Fruit fly (Drosophila melanogaster) whole organism, embryonic: ENCODE measurements around the gene slpr.

Experiments used
- Aef1 ChIP-seq: fragments of 200-800 bp; sonication (Bioruptor generic); IDR thresholded peaks from 3 replicates; pipeline ENCODE4 v1.3.6; 2022; ENCODE audit warnings: missing biosample characterization, missing genetic modification characterization
- CG10321 ChIP-seq: fragments of 200-800 bp; sonication (Bioruptor generic); IDR thresholded peaks from 2 replicates; pipeline ENCODE4 v1.3.6; 2022; ENCODE audit warnings: missing biosample characterization, missing genetic modification characterization
- CG10462 ChIP-seq: fragments of 200-800 bp; sonication (Bioruptor generic); optimal IDR thresholded peaks from 2 replicates; lab custom pipeline; 2016; ENCODE audit warnings: missing biosample characterization, missing genetic modification characterization
- CG10543 ChIP-seq: fragments of 200-800 bp; sonication (Bioruptor generic); optimal IDR thresholded peaks from 3 replicates; lab custom pipeline; 2017; ENCODE audit warnings: missing biosample characterization, mild to moderate bottlenecking, missing genetic modification characterization, moderate library complexity
- CG12104 ChIP-seq: fragments of 200-800 bp; sonication (Bioruptor generic); optimal IDR thresholded peaks from 3 replicates; lab custom pipeline; 2016; ENCODE audit warnings: missing biosample characterization, missing genetic modification characterization
- CG12299 ChIP-seq: fragments of 200-800 bp; sonication (Bioruptor generic); optimal IDR thresholded peaks from 2 replicates; lab custom pipeline; 2018; ENCODE audit warnings: missing biosample characterization, mild to moderate bottlenecking, missing genetic modification characterization
- CG12769 ChIP-seq: fragments of 200-800 bp; sonication (Bioruptor generic); optimal IDR thresholded peaks from 2 replicates; lab custom pipeline; 2019; ENCODE audit warnings: missing biosample characterization, mild to moderate bottlenecking, missing genetic modification characterization, moderate library complexity
- CG13775 ChIP-seq: fragments of 200-800 bp; sonication (Bioruptor generic); optimal IDR thresholded peaks from 3 replicates; lab custom pipeline; 2017; ENCODE audit warnings: missing biosample characterization, mild to moderate bottlenecking, missing genetic modification characterization
- CG18619 ChIP-seq: fragments of 200-800 bp; sonication (Bioruptor generic); optimal IDR thresholded peaks from 3 replicates; lab custom pipeline; 2017; ENCODE audit warnings: missing biosample characterization, mild to moderate bottlenecking, missing genetic modification characterization
- CG2678 ChIP-seq: fragments of 200-800 bp; sonication (Bioruptor generic); optimal IDR thresholded peaks from 3 replicates; lab custom pipeline; 2019; ENCODE audit warnings: missing biosample characterization, mild to moderate bottlenecking, missing genetic modification characterization, moderate library complexity
- CG2712 ChIP-seq: fragments of 200-800 bp; optimal IDR thresholded peaks from 3 replicates; lab custom pipeline; 2019; ENCODE audit warnings: missing biosample characterization, mild to moderate bottlenecking, missing genetic modification characterization, moderate library complexity
- CG4328 ChIP-seq: fragments of 200-800 bp; sonication (Bioruptor generic); optimal IDR thresholded peaks from 3 replicates; lab custom pipeline; 2017; ENCODE audit warnings: missing biosample characterization, missing genetic modification reagents, missing genetic modification characterization
- CG6272 ChIP-seq: fragments of 200-800 bp; sonication (Bioruptor generic); IDR thresholded peaks from 2 replicates; pipeline ENCODE4 v1.3.6; 2022; ENCODE audit warnings: missing biosample characterization, missing genetic modification characterization
- CG6683 ChIP-seq: fragments of 200-800 bp; sonication (Bioruptor generic); optimal IDR thresholded peaks from 2 replicates; lab custom pipeline; 2017; ENCODE audit warnings: missing biosample characterization, mild to moderate bottlenecking, missing genetic modification characterization, missing genetic modification reagents
- CG7372 ChIP-seq: fragments of 200-800 bp; sonication (Bioruptor generic); IDR thresholded peaks from 2 replicates; pipeline ENCODE4 v1.3.6; 2022; ENCODE audit warnings: missing biosample characterization, missing genetic modification characterization
- CG7556 ChIP-seq: fragments of 200-800 bp; sonication (Bioruptor generic); optimal IDR thresholded peaks from 2 replicates; lab custom pipeline; 2017; ENCODE audit warnings: missing biosample characterization, mild to moderate bottlenecking, missing genetic modification characterization
- CG8290 ChIP-seq, 3 experiments: fragments of 200-800 bp; sonication (Bioruptor generic); optimal IDR thresholded peaks; 2 replicates each; lab custom pipeline; 2016 to 2019; ENCODE audit warnings: missing biosample characterization in 3 of 3, missing genetic modification characterization in 3 of 3, mild to moderate bottlenecking in 2 of 3, moderate library complexity in 1 of 3
- D19A ChIP-seq: fragments of 200-800 bp; optimal IDR thresholded peaks from 3 replicates; lab custom pipeline; 2019; ENCODE audit warnings: missing biosample characterization, mild to moderate bottlenecking, missing genetic modification characterization, moderate library complexity
- Deaf1 ChIP-seq: fragments of 200-800 bp; optimal IDR thresholded peaks from 3 replicates; lab custom pipeline; 2019; ENCODE audit warnings: missing biosample characterization, mild to moderate bottlenecking, missing genetic modification characterization, moderate library complexity
- HLH54F ChIP-seq: fragments of 200-800 bp; sonication (Bioruptor generic); optimal IDR thresholded peaks from 3 replicates; lab custom pipeline; 2016; ENCODE audit warnings: missing biosample characterization, missing genetic modification characterization
- Hand ChIP-seq: fragments of 200-800 bp; sonication (Bioruptor generic); optimal IDR thresholded peaks from 2 replicates; lab custom pipeline; 2017; ENCODE audit warnings: mild to moderate bottlenecking, missing biosample characterization, missing genetic modification reagents, missing genetic modification characterization
- Kr ChIP-seq: fragments of 200-800 bp; sonication (Bioruptor generic); optimal IDR thresholded peaks from 2 replicates; lab custom pipeline; 2017; ENCODE audit warnings: missing biosample characterization, mild to moderate bottlenecking, missing genetic modification characterization
- Med ChIP-seq: fragments of 200-800 bp; sonication (Bioruptor generic); peaks from one replicate; lab custom pipeline; 2016; ENCODE audit warnings: missing biosample characterization, missing genetic modification characterization, mild to moderate bottlenecking, inconsistent platforms, moderate library complexity
- Meics ChIP-seq: fragments of 200-800 bp; sonication (Bioruptor generic); optimal IDR thresholded peaks from 2 replicates; lab custom pipeline; 2017; ENCODE audit warnings: missing biosample characterization, mild to moderate bottlenecking, missing genetic modification characterization
- NC2α ChIP-seq: fragments of 200-800 bp; sonication (Bioruptor generic); optimal IDR thresholded peaks from 2 replicates; lab custom pipeline; 2016; ENCODE audit warnings: missing biosample characterization, missing genetic modification characterization
- Oaz ChIP-seq: fragments of 200-800 bp; sonication (Bioruptor generic); IDR thresholded peaks from 2 replicates; pipeline ENCODE4 v1.3.6; 2022; ENCODE audit warnings: missing biosample characterization, missing genetic modification characterization
- Pdp1 ChIP-seq, 2 experiments: fragments of 200-800 bp; sonication (Bioruptor generic); optimal IDR thresholded peaks; 3 replicates each; lab custom pipeline; 2016; ENCODE audit warnings: missing biosample characterization in 2 of 2, missing genetic modification characterization in 2 of 2, mild to moderate bottlenecking in 1 of 2, moderate library complexity in 1 of 2
- Xbp1 ChIP-seq: fragments of 200-800 bp; sonication (Bioruptor generic); optimal IDR thresholded peaks from 3 replicates; lab custom pipeline; 2016; ENCODE audit warnings: missing biosample characterization, mild to moderate bottlenecking, missing genetic modification characterization
- abd-A ChIP-seq: fragments of 200-800 bp; sonication (Bioruptor generic); optimal IDR thresholded peaks from 3 replicates; lab custom pipeline; 2019; ENCODE audit warnings: missing biosample characterization, mild to moderate bottlenecking, missing genetic modification characterization, moderate library complexity
- ato ChIP-seq: fragments of 200-800 bp; sonication (Bioruptor generic); IDR thresholded peaks from 2 replicates; pipeline ENCODE4 v1.3.6; 2022; ENCODE audit warnings: missing biosample characterization, missing genetic modification characterization; ENCODE audit not compliant: partially characterized antibody
- crc ChIP-seq: fragments of 200-800 bp; sonication (Bioruptor generic); optimal IDR thresholded peaks from 2 replicates; lab custom pipeline; 2016; ENCODE audit warnings: missing biosample characterization, missing genetic modification characterization
- cwo ChIP-seq: fragments of 200-800 bp; sonication (Bioruptor generic); optimal IDR thresholded peaks from 3 replicates; lab custom pipeline; 2017; ENCODE audit warnings: missing biosample characterization, missing genetic modification characterization, mild to moderate bottlenecking, moderate library complexity, missing genetic modification reagents
- dm ChIP-seq: fragments of 200-800 bp; sonication (Bioruptor generic); optimal IDR thresholded peaks from 3 replicates; lab custom pipeline; 2016; ENCODE audit warnings: missing biosample characterization, missing genetic modification characterization
- dysf ChIP-seq: fragments of 200-800 bp; sonication (Bioruptor generic); IDR thresholded peaks from 3 replicates; pipeline ENCODE4 v1.3.6; 2022; ENCODE audit warnings: missing biosample characterization, missing genetic modification characterization
- gem ChIP-seq: fragments of 200-800 bp; sonication (Bioruptor generic); optimal IDR thresholded peaks from 2 replicates; lab custom pipeline; 2019; ENCODE audit warnings: missing biosample characterization, mild to moderate bottlenecking, missing genetic modification characterization, moderate library complexity
- gfzf ChIP-seq: fragments of 200-800 bp; sonication (Bioruptor generic); optimal IDR thresholded peaks from 2 replicates; lab custom pipeline; 2016; ENCODE audit warnings: missing biosample characterization, mild to moderate bottlenecking, missing genetic modification characterization, moderate library complexity
- her ChIP-seq: fragments of 200-800 bp; sonication (Bioruptor generic); optimal IDR thresholded peaks from 2 replicates; lab custom pipeline; 2016; ENCODE audit warnings: missing biosample characterization, missing genetic modification characterization
- lab ChIP-seq: fragments of 200-800 bp; sonication (Bioruptor generic); optimal IDR thresholded peaks from 3 replicates; lab custom pipeline; 2017; ENCODE audit warnings: missing biosample characterization, missing genetic modification characterization, mild to moderate bottlenecking, moderate library complexity, missing genetic modification reagents
- nerfin-1 ChIP-seq: fragments of 200-800 bp; sonication (Bioruptor generic); optimal IDR thresholded peaks from 3 replicates; lab custom pipeline; 2019; ENCODE audit warnings: missing biosample characterization, mild to moderate bottlenecking, missing genetic modification characterization, moderate library complexity
- nom ChIP-seq: fragments of 200-800 bp; sonication (Bioruptor generic); optimal IDR thresholded peaks from 2 replicates; lab custom pipeline; 2017; ENCODE audit warnings: missing biosample characterization, missing genetic modification characterization, mild to moderate bottlenecking, moderate library complexity, missing genetic modification reagents
- org-1 ChIP-seq: fragments of 200-800 bp; sonication (Bioruptor generic); optimal IDR thresholded peaks from 2 replicates; lab custom pipeline; 2017; ENCODE audit warnings: missing biosample characterization, missing genetic modification characterization
- prd ChIP-seq, 3 experiments: fragments of >200 bp in 2 of 3; fragments of 200-800 bp in 1 of 3; sonication (Bioruptor generic) in 1 of 3; optimal IDR thresholded peaks in 2 of 3; IDR thresholded peaks in 1 of 3; 2 replicates in 2 of 3; 3 replicates in 1 of 3; pipeline versions ENCODE4 v1.3.6 to Lab custom; 2017 to 2022; ENCODE audit warnings: missing biosample characterization in 1 of 3, missing genetic modification characterization in 1 of 3
- row ChIP-seq: fragments of 200-800 bp; sonication (Bioruptor generic); IDR thresholded peaks from 3 replicates; pipeline ENCODE4 v1.3.6; 2022; ENCODE audit warnings: missing biosample characterization, missing genetic modification characterization
- seq ChIP-seq: fragments of 200-800 bp; sonication (Bioruptor generic); IDR thresholded peaks from 2 replicates; pipeline ENCODE4 v1.3.6; 2022; ENCODE audit warnings: missing biosample characterization, missing genetic modification characterization
- sna ChIP-seq: fragments of 200-800 bp; sonication (Bioruptor generic); IDR thresholded peaks from 2 replicates; pipeline ENCODE4 v1.3.6; 2022; ENCODE audit warnings: missing biosample characterization, missing genetic modification characterization; ENCODE audit not compliant: partially characterized antibody
- unpg ChIP-seq: fragments of 200-800 bp; sonication (Bioruptor generic); optimal IDR thresholded peaks from 3 replicates; lab custom pipeline; 2018; ENCODE audit warnings: missing biosample characterization, mild to moderate bottlenecking, missing genetic modification characterization, moderate library complexity
- vvl ChIP-seq: fragments of 200-800 bp; sonication (Bioruptor generic); IDR thresholded peaks from 2 replicates; pipeline ENCODE4 v1.3.6; 2022; ENCODE audit warnings: missing biosample characterization, missing genetic modification characterization

slpr gene

DNA sequence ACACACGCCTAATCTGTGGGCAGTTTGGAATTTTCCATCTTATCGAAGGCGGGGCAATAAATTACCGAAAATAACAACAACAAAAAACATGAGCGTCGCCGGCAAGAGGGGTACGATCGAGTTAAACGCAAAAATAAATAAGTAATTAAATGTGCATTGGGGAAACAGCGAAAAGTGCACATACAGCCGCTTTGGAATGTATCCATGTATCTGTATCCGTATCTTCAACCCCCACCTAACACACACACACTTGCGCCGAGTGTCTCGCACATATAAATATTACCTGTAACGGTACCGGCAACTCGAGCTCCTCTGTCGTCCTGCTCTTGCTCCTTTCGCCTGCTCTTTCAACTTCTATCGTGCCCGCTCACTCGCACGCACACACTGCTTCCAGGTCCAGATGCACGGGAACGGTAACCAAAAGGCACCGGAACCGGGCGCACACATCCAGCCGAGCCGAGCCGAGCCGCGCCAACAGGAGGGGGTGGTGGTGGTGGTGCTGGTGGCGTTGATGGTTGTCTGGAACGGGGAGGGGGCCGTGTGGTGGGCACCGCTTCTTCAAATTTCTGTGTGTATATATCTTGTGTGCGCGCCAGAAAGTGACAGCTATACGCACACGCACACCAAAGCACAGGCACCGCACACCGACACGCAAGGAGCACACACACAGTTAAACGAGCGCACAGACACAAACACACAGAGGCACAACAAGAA lies 35.5 kb downstream of the slpr start (continued):
- TF ChIP-seq CG18619 (GFP tag; lab: Kevin White, UChicago) (peak; percentile 36), CG6683 (GFP tag; lab: Kevin White, UChicago) (peak; percentile 0), CG10462 (GFP tag; lab: Kevin White, UChicago) (peak; percentile 50), Oaz (GFP tag; lab: Robert Waterston, UW) (no peak), Kr (no peak), gem (tag; lab: Kevin White, UChicago) (peak; percentile 46), row (GFP tag; lab: Robert Waterston, UW) (0 out of 3 replicates have a peak, but pooled peaks have one; percentile 24), Meics (GFP tag; lab: Kevin White, UChicago) (peak; percentile 24), Xbp1 (peak; percentile 16), CG12104 (GFP tag; lab: Kevin White, UChicago) (no peak), Med (peak; percentile 83), CG10543 (GFP tag; lab: Kevin White, UChicago) (peak; percentile 87), seq (GFP tag; lab: Robert Waterston, UW) (peak; percentile 39; the same call in 1 of the 2 replicates), nerfin-1 (tag; lab: Kevin White, UChicago) (peak; percentile 72), dysf (peak; percentile 25; the same call in 1 of the 3 replicates), NC2α (GFP tag; lab: Kevin White, UChicago) (no peak), gfzf (GFP tag; lab: Kevin White, UChicago) (no peak), nom (GFP tag; lab: Kevin White, UChicago) (peak; percentile 43), ato (GFP tag; lab: Robert Waterston, UW) (no peak), CG2712 (tag; lab: Kevin White, UChicago) (peak; percentile 23), Pdp1 (GFP tag; optimal IDR thresholded peaks at IDR 0.05; lab: Kevin White, UChicago) (peak; percentile 19 to 29), abd-A (tag; lab: Kevin White, UChicago) (peak; percentile 82), CG13775 (peak; percentile 27), Deaf1 (peak; percentile 90), dm (GFP tag; lab: Kevin White, UChicago) (peak; percentile 11), unpg (GFP tag; lab: Kevin White, UChicago) (peak; percentile 28), CG10321 (GFP tag; lab: Robert Waterston, UW) (peak; percentile 90), CG7372 (GFP tag; lab: Robert Waterston, UW) (no peak), HLH54F (GFP tag; lab: Kevin White, UChicago) (peak; percentile 23), org-1 (GFP tag; lab: Kevin White, UChicago) (peak; percentile 39), Aef1 (GFP tag; lab: Robert Waterston, UW) (peak; percentile 45; the same call in 2 of the 3 replicates), her (GFP tag; lab: Kevin White, UChicago) (peak; percentile 29), vvl (GFP tag; lab: Robert Waterston, UW) (peak; percentile 18; the same call in 1 of the 2 replicates), CG4328 (peak; percentile 3), CG2678 (tag; lab: Kevin White, UChicago) (peak; percentile 39), CG6272 (GFP tag; lab: Robert Waterston, UW) (no peak), lab (GFP tag; lab: Kevin White, UChicago) (peak; percentile 60), cwo (GFP tag; lab: Kevin White, UChicago) (peak; percentile 39), sna (GFP tag; lab: Robert Waterston, UW) (no peak), CG12299 (peak; percentile 30), Hand (peak; percentile 4), CG8290 (GFP tag; optimal IDR thresholded peaks at IDR 0.05; lab: Kevin White, UChicago) (no peak), CG8290 (tag; optimal IDR thresholded peaks at IDR 0.05; lab: Kevin White, UChicago) (peak in 1 of 2 experiments; percentile 33), prd (optimal IDR thresholded peaks at IDR 0.05; lab: Kevin White, UChicago) (no peak), prd (GFP tag; IDR thresholded peaks at IDR 0.05; lab: Robert Waterston, UW) (peak; percentile 44; the same call in 1 of the 3 replicates), crc (peak; percentile 11), CG12769 (tag; lab: Kevin White, UChicago) (peak; percentile 96), D19A (tag; lab: Kevin White, UChicago) (no peak), CG7556 (peak; percentile 28)
